Fruit fly (Drosophila melanogaster) S2 (cell line): Measurements from ENCODE around the gene Mrp5.

Experiments
- CG8478 ChIP-seq: fragments of >200 bp; optimal IDR thresholded peaks from 2 replicates; lab custom pipeline; 2018
- CTCF ChIP-seq, 2 experiments: fragments of >200 bp; optimal IDR thresholded peaks; 2 replicates each; lab custom pipeline; 2018

dm6 chr3R:19917739-19918138 lies 42.3 kb upstream of the Mrp5 start, which contains the start of gene CG4465:
- TF ChIP-seq CTCF (optimal IDR thresholded peaks at IDR 0.05; lab: Kevin White, UChicago), result no peak
- no peak for TF ChIP-seq CG8478 (lab: Kevin White, UChicago)
